Fruit fly (Drosophila melanogaster) whole organism, embryonic: Measurements from ENCODE around the gene Prp16.

Experiments
- ATbp ChIP-seq: fragments of 200-800 bp; sonication (Bioruptor generic); optimal IDR thresholded peaks from 2 replicates; lab custom pipeline; 2017; ENCODE audit warnings: missing biosample characterization, mild to moderate bottlenecking, missing genetic modification characterization, missing genetic modification reagents
- Abd-B ChIP-seq: fragments of 200-800 bp; sonication (Bioruptor generic); optimal IDR thresholded peaks from 2 replicates; lab custom pipeline; 2018; ENCODE audit warnings: missing biosample characterization, mild to moderate bottlenecking, missing genetic modification characterization, moderate library complexity
- Atf-2 ChIP-seq: fragments of 200-800 bp; sonication (Bioruptor generic); optimal IDR thresholded peaks from 2 replicates; lab custom pipeline; 2016; ENCODE audit warnings: missing biosample characterization, missing genetic modification characterization
- CG10979 ChIP-seq: fragments of 200-800 bp; sonication (Bioruptor generic); optimal IDR thresholded peaks from 2 replicates; lab custom pipeline; 2018; ENCODE audit warnings: missing biosample characterization, mild to moderate bottlenecking, missing genetic modification characterization, moderate library complexity
- CG12219 ChIP-seq: fragments of 200-800 bp; sonication (Bioruptor generic); optimal IDR thresholded peaks from 3 replicates; lab custom pipeline; 2018; ENCODE audit warnings: missing biosample characterization, mild to moderate bottlenecking, missing genetic modification characterization
- CG12659 ChIP-seq: fragments of 200-800 bp; sonication (Bioruptor generic); optimal IDR thresholded peaks from 3 replicates; lab custom pipeline; 2017; ENCODE audit warnings: mild to moderate bottlenecking, missing biosample characterization, missing genetic modification reagents, missing genetic modification characterization
- CG14710 ChIP-seq: fragments of 200-800 bp; sonication (Bioruptor generic); optimal IDR thresholded peaks from 3 replicates; lab custom pipeline; 2019; ENCODE audit warnings: missing biosample characterization, mild to moderate bottlenecking, missing genetic modification characterization, moderate library complexity
- CG17186 ChIP-seq: fragments of 200-800 bp; sonication (Bioruptor generic); optimal IDR thresholded peaks from 3 replicates; lab custom pipeline; 2017; ENCODE audit warnings: missing biosample characterization, missing genetic modification reagents, missing genetic modification characterization
- CG17359 ChIP-seq: fragments of 200-800 bp; sonication (Bioruptor generic); optimal IDR thresholded peaks from 3 replicates; lab custom pipeline; 2018; ENCODE audit warnings: missing biosample characterization, mild to moderate bottlenecking, missing genetic modification characterization, moderate library complexity
- CG1792 ChIP-seq: fragments of 200-800 bp; sonication (Bioruptor generic); optimal IDR thresholded peaks from 2 replicates; lab custom pipeline; 2016; ENCODE audit warnings: missing biosample characterization, missing genetic modification characterization
- CG2120 ChIP-seq: fragments of 200-800 bp; sonication (Bioruptor generic); optimal IDR thresholded peaks from 3 replicates; lab custom pipeline; 2016; ENCODE audit warnings: missing biosample characterization, missing genetic modification characterization
- CG2889 ChIP-seq: fragments of 200-800 bp; sonication (Bioruptor generic); IDR thresholded peaks from 3 replicates; pipeline ENCODE4 v1.3.6; 2022; ENCODE audit warnings: missing biosample characterization, missing genetic modification characterization
- CG30403 ChIP-seq: fragments of 200-800 bp; sonication (Bioruptor generic); optimal IDR thresholded peaks from 3 replicates; lab custom pipeline; 2016; ENCODE audit warnings: missing biosample characterization, missing genetic modification characterization
- CG31388 ChIP-seq: fragments of 200-800 bp; sonication (Bioruptor generic); optimal IDR thresholded peaks from 2 replicates; lab custom pipeline; 2016; ENCODE audit warnings: missing biosample characterization, missing genetic modification characterization
- CG32767 ChIP-seq: fragments of 200-800 bp; sonication (Bioruptor generic); IDR thresholded peaks from 2 replicates; pipeline ENCODE4 v1.3.6; 2022; ENCODE audit warnings: missing biosample characterization, missing genetic modification characterization
- CG32772 ChIP-seq: fragments of 200-800 bp; sonication (Bioruptor generic); IDR thresholded peaks from 2 replicates; pipeline ENCODE4 v1.3.6; 2022; ENCODE audit warnings: missing biosample characterization, missing genetic modification characterization
- CG3281 ChIP-seq: fragments of 200-800 bp; sonication (Bioruptor generic); optimal IDR thresholded peaks from 3 replicates; lab custom pipeline; 2017; ENCODE audit warnings: missing biosample characterization, mild to moderate bottlenecking, missing genetic modification characterization
- CG4360 ChIP-seq: fragments of 200-800 bp; sonication (Bioruptor generic); IDR thresholded peaks from 2 replicates; pipeline ENCODE4 v1.3.6; 2022; ENCODE audit warnings: missing biosample characterization, missing genetic modification characterization
- CG6689 ChIP-seq: fragments of 200-800 bp; sonication (Bioruptor generic); IDR thresholded peaks from 2 replicates; pipeline ENCODE4 v1.3.6; 2022; ENCODE audit warnings: missing biosample characterization, missing genetic modification characterization
- CG7928 ChIP-seq: fragments of 200-800 bp; sonication (Bioruptor generic); optimal IDR thresholded peaks from 2 replicates; lab custom pipeline; 2017; ENCODE audit warnings: missing biosample characterization, mild to moderate bottlenecking, missing genetic modification characterization
- CG9817 ChIP-seq: fragments of 200-800 bp; sonication (Bioruptor generic); optimal IDR thresholded peaks from 2 replicates; lab custom pipeline; 2018; ENCODE audit warnings: missing biosample characterization, mild to moderate bottlenecking, missing genetic modification characterization, moderate library complexity
- Drgx ChIP-seq: fragments of 200-800 bp; sonication (Bioruptor generic); IDR thresholded peaks from 2 replicates; pipeline ENCODE4 v1.3.6; 2022; ENCODE audit warnings: missing biosample characterization, missing genetic modification characterization
- Elba2 ChIP-seq: fragments of 200-800 bp; sonication (Bioruptor generic); optimal IDR thresholded peaks from 3 replicates; lab custom pipeline; 2016; ENCODE audit warnings: missing biosample characterization, missing genetic modification characterization
- Kr ChIP-seq: fragments of 200-800 bp; sonication (Bioruptor generic); optimal IDR thresholded peaks from 2 replicates; lab custom pipeline; 2017; ENCODE audit warnings: missing biosample characterization, mild to moderate bottlenecking, missing genetic modification characterization
- Lhr ChIP-seq: fragments of 200-800 bp; sonication (Bioruptor generic); optimal IDR thresholded peaks from 3 replicates; lab custom pipeline; 2017; ENCODE audit warnings: mild to moderate bottlenecking, missing biosample characterization, missing genetic modification reagents, missing genetic modification characterization
- NK7.1 ChIP-seq: fragments of 200-800 bp; sonication (Bioruptor generic); optimal IDR thresholded peaks from 3 replicates; lab custom pipeline; 2016; ENCODE audit warnings: missing biosample characterization, missing genetic modification characterization
- Nf-YC ChIP-seq: fragments of 200-800 bp; optimal IDR thresholded peaks from 3 replicates; lab custom pipeline; 2019; ENCODE audit warnings: missing biosample characterization, mild to moderate bottlenecking, missing genetic modification characterization, moderate library complexity
- Poxn ChIP-seq: fragments of 200-800 bp; sonication (Bioruptor generic); IDR thresholded peaks from 2 replicates; pipeline ENCODE4 v1.3.6; 2022; ENCODE audit warnings: missing biosample characterization, missing genetic modification characterization
- Ptx1 ChIP-seq: fragments of 200-800 bp; sonication (Bioruptor generic); IDR thresholded peaks from 2 replicates; pipeline ENCODE4 v1.3.6; 2022; ENCODE audit warnings: missing biosample characterization, missing genetic modification characterization
- Six4 ChIP-seq: fragments of 200-800 bp; sonication (Bioruptor generic); optimal IDR thresholded peaks from 2 replicates; lab custom pipeline; 2016; ENCODE audit warnings: missing biosample characterization, missing genetic modification characterization
- Trl ChIP-seq, 3 experiments: fragments of >200 bp in 2 of 3; fragments of 200-800 bp in 1 of 3; sonication (Bioruptor generic) in 1 of 3; optimal IDR thresholded peaks; 2 replicates in 1 of 3; 3 replicates in 2 of 3; lab custom pipeline; 2016 to 2017; ENCODE audit warnings: missing biosample characterization in 1 of 3, missing genetic modification characterization in 1 of 3
- Vsx1 ChIP-seq: fragments of 200-800 bp; sonication (Bioruptor generic); optimal IDR thresholded peaks from 2 replicates; lab custom pipeline; 2017; ENCODE audit warnings: missing biosample characterization, mild to moderate bottlenecking, missing genetic modification characterization, missing genetic modification reagents
- br ChIP-seq: fragments of >200 bp; optimal IDR thresholded peaks from 2 replicates; lab custom pipeline; 2017
- chif ChIP-seq, 2 experiments: fragments of 200-800 bp; sonication (Bioruptor generic); optimal IDR thresholded peaks; 3 replicates each; lab custom pipeline; 2016; ENCODE audit warnings: missing biosample characterization in 2 of 2, missing genetic modification characterization in 2 of 2
- cwo ChIP-seq: fragments of 200-800 bp; sonication (Bioruptor generic); optimal IDR thresholded peaks from 3 replicates; lab custom pipeline; 2017; ENCODE audit warnings: missing biosample characterization, missing genetic modification characterization, mild to moderate bottlenecking, moderate library complexity, missing genetic modification reagents
- danr ChIP-seq: fragments of 200-800 bp; sonication (Bioruptor generic); IDR thresholded peaks from 2 replicates; pipeline ENCODE4 v1.3.6; 2022; ENCODE audit warnings: missing biosample characterization, missing genetic modification characterization
- dati ChIP-seq: fragments of 200-800 bp; sonication (Bioruptor generic); IDR thresholded peaks from 2 replicates; pipeline ENCODE4 v1.3.6; 2022; ENCODE audit warnings: missing biosample characterization, missing genetic modification characterization
- ewg ChIP-seq: fragments of 200-800 bp; sonication (Bioruptor generic); optimal IDR thresholded peaks from 3 replicates; lab custom pipeline; 2017; ENCODE audit warnings: mild to moderate bottlenecking, missing biosample characterization, missing genetic modification reagents, missing genetic modification characterization
- fd3F ChIP-seq: fragments of 200-800 bp; sonication (Bioruptor generic); optimal IDR thresholded peaks from 2 replicates; lab custom pipeline; 2018; ENCODE audit warnings: missing biosample characterization, mild to moderate bottlenecking, missing genetic modification characterization, moderate library complexity
- grau ChIP-seq: fragments of 200-800 bp; optimal IDR thresholded peaks from 3 replicates; lab custom pipeline; 2019; ENCODE audit warnings: missing biosample characterization, mild to moderate bottlenecking, missing genetic modification characterization, moderate library complexity
- ham ChIP-seq: fragments of 200-800 bp; sonication (Bioruptor generic); IDR thresholded peaks from 2 replicates; pipeline ENCODE4 v1.3.6; 2022; ENCODE audit warnings: missing biosample characterization, missing genetic modification characterization
- lola ChIP-seq, 3 experiments: fragments of >200 bp in 2 of 3; fragments of 200-800 bp in 1 of 3; sonication (Bioruptor generic) in 1 of 3; optimal IDR thresholded peaks; 2 replicates each; lab custom pipeline; 2017 to 2019; ENCODE audit warnings: missing biosample characterization in 3 of 3, missing genetic modification characterization in 3 of 3, mild to moderate bottlenecking in 1 of 3, moderate library complexity in 1 of 3
- mam ChIP-seq: fragments of 200-800 bp; sonication (Bioruptor generic); optimal IDR thresholded peaks from 3 replicates; lab custom pipeline; 2016; ENCODE audit warnings: missing biosample characterization, missing genetic modification characterization
- nmo ChIP-seq: fragments of 200-800 bp; sonication (Bioruptor generic); optimal IDR thresholded peaks from 2 replicates; lab custom pipeline; 2018; ENCODE audit warnings: missing biosample characterization, mild to moderate bottlenecking, missing genetic modification characterization, moderate library complexity
- onecut ChIP-seq: fragments of 200-800 bp; sonication (Bioruptor generic); IDR thresholded peaks from 2 replicates; pipeline ENCODE4 v1.3.6; 2022; ENCODE audit warnings: missing biosample characterization, missing genetic modification characterization
- pho ChIP-seq: fragments of 200-800 bp; sonication (Bioruptor generic); optimal IDR thresholded peaks from 2 replicates; lab custom pipeline; 2016; ENCODE audit warnings: missing biosample characterization, missing genetic modification characterization
- ranshi ChIP-seq: fragments of 200-800 bp; sonication (Bioruptor generic); IDR thresholded peaks from 2 replicates; pipeline ENCODE4 v1.3.6; 2022; ENCODE audit warnings: missing biosample characterization, missing genetic modification characterization
- row ChIP-seq: fragments of 200-800 bp; sonication (Bioruptor generic); IDR thresholded peaks from 3 replicates; pipeline ENCODE4 v1.3.6; 2022; ENCODE audit warnings: missing biosample characterization, missing genetic modification characterization
- sens-2 ChIP-seq: fragments of 200-800 bp; sonication (Bioruptor generic); IDR thresholded peaks from 2 replicates; pipeline ENCODE4 v1.3.6; 2022; ENCODE audit warnings: missing biosample characterization, missing genetic modification characterization
- sug ChIP-seq: fragments of 200-800 bp; optimal IDR thresholded peaks from 2 replicates; lab custom pipeline; 2019; ENCODE audit warnings: missing biosample characterization, mild to moderate bottlenecking, missing genetic modification characterization, moderate library complexity

Prp16 gene

dm6 chrX:14247035-14247786 lies 46.0 kb downstream of the Prp16 start, which contains the start of gene mud (continued):
- TF ChIP-seq Lhr (no peak), sens-2 (GFP tag; lab: Robert Waterston, UW) (no peak), CG31388 (no peak), Trl (optimal IDR thresholded peaks at IDR 0.05; lab: Kevin White, UChicago) (no peak), Trl (GFP tag; optimal IDR thresholded peaks at IDR 0.05; lab: Kevin White, UChicago) (no peak), Abd-B (GFP tag; lab: Kevin White, UChicago) (no peak), CG32767 (GFP tag; lab: Robert Waterston, UW) (no peak), CG14710 (tag; lab: Kevin White, UChicago) (peak; percentile 71), ewg (GFP tag; lab: Kevin White, UChicago) (peak; percentile 5), dati (GFP tag; lab: Robert Waterston, UW) (no peak), NK7.1 (no peak), onecut (GFP tag; lab: Robert Waterston, UW) (no peak), Vsx1 (GFP tag; lab: Kevin White, UChicago) (no peak), cwo (GFP tag; lab: Kevin White, UChicago) (no peak), Atf-2 (GFP tag; lab: Kevin White, UChicago) (no peak), CG2120 (GFP tag; lab: Kevin White, UChicago) (peak; percentile 26), fd3F (GFP tag; lab: Kevin White, UChicago) (no peak), grau (tag; lab: Kevin White, UChicago) (peak; percentile 43), CG17186 (peak; percentile 43), CG3281 (no peak), CG12659 (peak; percentile 25), CG32772 (GFP tag; lab: Robert Waterston, UW) (no peak), Elba2 (GFP tag; lab: Kevin White, UChicago) (no peak), CG12219 (GFP tag; lab: Kevin White, UChicago) (no peak), Nf-YC (tag; lab: Kevin White, UChicago) (no peak), chif (GFP tag; optimal IDR thresholded peaks at IDR 0.05; lab: Kevin White, UChicago) (no peak), CG2889 (GFP tag; lab: Robert Waterston, UW) (no peak), CG4360 (no peak), Six4 (GFP tag; lab: Kevin White, UChicago) (no peak), CG30403 (peak; percentile 35), Drgx (no peak), nmo (GFP tag; lab: Kevin White, UChicago) (peak; percentile 70), row (GFP tag; lab: Robert Waterston, UW) (peak; percentile 80), br (lab: Kevin White, UChicago) (no peak), pho (GFP tag; lab: Kevin White, UChicago) (no peak), CG6689 (0 out of 2 replicates have a peak, but pooled peaks have one; percentile 36), Kr (GFP tag; lab: Kevin White, UChicago) (no peak), lola (GFP tag; optimal IDR thresholded peaks at IDR 0.05; lab: Kevin White, UChicago) (peak in 1 of 3 experiments; percentile 41), danr (GFP tag; lab: Robert Waterston, UW) (no peak), ham (GFP tag; lab: Robert Waterston, UW) (no peak), CG17359 (no peak), CG9817 (peak; percentile 4), ranshi (peak; percentile 7; the same call in 1 of the 2 replicates), sug (tag; lab: Kevin White, UChicago) (no peak), CG10979 (tag; lab: Kevin White, UChicago) (peak; percentile 35), CG7928 (GFP tag; lab: Kevin White, UChicago) (no peak), Poxn (GFP tag; lab: Robert Waterston, UW) (no peak), ATbp (GFP tag; lab: Kevin White, UChicago) (peak; percentile 4), Ptx1 (GFP tag; lab: Robert Waterston, UW) (peak; percentile 36; the same call in 1 of the 2 replicates), mam (GFP tag; lab: Kevin White, UChicago) (peak; percentile 23), CG1792 (GFP tag; lab: Kevin White, UChicago) (no peak)
